Fruit fly (Drosophila melanogaster) whole organism, embryonic: Measurements from ENCODE around the gene Lip3.

Experiments used
- Asciz ChIP-seq: fragments of 200-800 bp; sonication (Bioruptor generic); optimal IDR thresholded peaks from 2 replicates; lab custom pipeline; 2017; ENCODE audit warnings: missing biosample characterization, mild to moderate bottlenecking, missing genetic modification characterization, missing genetic modification reagents
- Atf3 ChIP-seq: fragments of 200-800 bp; sonication (Bioruptor generic); optimal IDR thresholded peaks from 3 replicates; lab custom pipeline; 2016; ENCODE audit warnings: missing biosample characterization, missing genetic modification characterization
- CG10959 ChIP-seq: fragments of 200-800 bp; sonication (Bioruptor generic); IDR thresholded peaks from 2 replicates; pipeline ENCODE4 v1.3.6; 2022; ENCODE audit warnings: missing biosample characterization, missing genetic modification characterization
- CG11093 ChIP-seq: fragments of 200-800 bp; sonication (Bioruptor generic); IDR thresholded peaks from 3 replicates; pipeline ENCODE4 v1.3.6; 2022; ENCODE audit warnings: missing biosample characterization, missing genetic modification characterization
- CG11456 ChIP-seq: fragments of 200-800 bp; sonication (Bioruptor generic); IDR thresholded peaks from 3 replicates; pipeline ENCODE4 v1.3.6; 2022; ENCODE audit warnings: missing biosample characterization, missing genetic modification characterization
- CG12236 ChIP-seq: fragments of 200-800 bp; sonication (Bioruptor generic); optimal IDR thresholded peaks from 2 replicates; lab custom pipeline; 2016; ENCODE audit warnings: missing biosample characterization, missing genetic modification characterization
- CG15073 ChIP-seq: fragments of 200-800 bp; sonication (Bioruptor generic); optimal IDR thresholded peaks from 2 replicates; lab custom pipeline; 2016; ENCODE audit warnings: missing biosample characterization, missing genetic modification characterization
- CG15696 ChIP-seq: fragments of 200-800 bp; sonication (Bioruptor generic); optimal IDR thresholded peaks from 2 replicates; lab custom pipeline; 2019; ENCODE audit warnings: missing biosample characterization, mild to moderate bottlenecking, missing genetic modification characterization, moderate library complexity
- CG16779 ChIP-seq: fragments of 200-800 bp; sonication (Bioruptor generic); IDR thresholded peaks from 2 replicates; pipeline ENCODE4 v1.3.6; 2022; ENCODE audit warnings: missing biosample characterization, missing genetic modification characterization
- CG17186 ChIP-seq: fragments of 200-800 bp; sonication (Bioruptor generic); optimal IDR thresholded peaks from 3 replicates; lab custom pipeline; 2017; ENCODE audit warnings: missing biosample characterization, missing genetic modification reagents, missing genetic modification characterization
- CG17359 ChIP-seq: fragments of 200-800 bp; sonication (Bioruptor generic); optimal IDR thresholded peaks from 3 replicates; lab custom pipeline; 2018; ENCODE audit warnings: missing biosample characterization, mild to moderate bottlenecking, missing genetic modification characterization, moderate library complexity
- CG17912 ChIP-seq: fragments of 200-800 bp; sonication (Bioruptor generic); optimal IDR thresholded peaks from 2 replicates; lab custom pipeline; 2018; ENCODE audit warnings: missing biosample characterization, mild to moderate bottlenecking, missing genetic modification characterization
- CG18011 ChIP-seq: fragments of 200-800 bp; sonication (Bioruptor generic); optimal IDR thresholded peaks from 2 replicates; lab custom pipeline; 2017; ENCODE audit warnings: missing biosample characterization, missing genetic modification characterization, mild to moderate bottlenecking, moderate library complexity, missing genotype
- CG3065 ChIP-seq: fragments of 200-800 bp; sonication (Bioruptor generic); optimal IDR thresholded peaks from 2 replicates; lab custom pipeline; 2016; ENCODE audit warnings: missing biosample characterization, missing genetic modification characterization
- CG31388 ChIP-seq: fragments of 200-800 bp; sonication (Bioruptor generic); optimal IDR thresholded peaks from 2 replicates; lab custom pipeline; 2016; ENCODE audit warnings: missing biosample characterization, missing genetic modification characterization
- CG3995 ChIP-seq: fragments of 200-800 bp; sonication (Bioruptor generic); optimal IDR thresholded peaks from 3 replicates; lab custom pipeline; 2016; ENCODE audit warnings: missing biosample characterization, missing genetic modification characterization
- CG4707 ChIP-seq: fragments of 200-800 bp; sonication (Bioruptor generic); optimal IDR thresholded peaks from 2 replicates; lab custom pipeline; 2018; ENCODE audit warnings: missing biosample characterization, mild to moderate bottlenecking, missing genetic modification characterization, moderate library complexity
- CG4730 ChIP-seq: fragments of 200-800 bp; sonication (Bioruptor generic); IDR thresholded peaks from 2 replicates; pipeline ENCODE4 v1.3.6; 2022; ENCODE audit warnings: missing biosample characterization, missing genetic modification characterization
- CG6272 ChIP-seq: fragments of 200-800 bp; sonication (Bioruptor generic); IDR thresholded peaks from 2 replicates; pipeline ENCODE4 v1.3.6; 2022; ENCODE audit warnings: missing biosample characterization, missing genetic modification characterization
- CG6791 ChIP-seq: fragments of 200-800 bp; sonication (Bioruptor generic); IDR thresholded peaks from 3 replicates; pipeline ENCODE4 v1.3.6; 2022; ENCODE audit warnings: missing biosample characterization, missing genetic modification characterization; ENCODE audit not compliant: partially characterized antibody
- CG8944 ChIP-seq: fragments of 200-800 bp; sonication (Bioruptor generic); optimal IDR thresholded peaks from 3 replicates; lab custom pipeline; 2016; ENCODE audit warnings: missing biosample characterization, missing genetic modification characterization
- CkIIα-i1 ChIP-seq: fragments of 200-800 bp; sonication (Bioruptor generic); IDR thresholded peaks from 2 replicates; pipeline ENCODE4 v1.3.6; 2022; ENCODE audit warnings: missing biosample characterization, missing genetic modification characterization
- CrebB ChIP-seq: fragments of 200-800 bp; sonication (Bioruptor generic); optimal IDR thresholded peaks from 3 replicates; lab custom pipeline; 2018; ENCODE audit warnings: missing biosample characterization, mild to moderate bottlenecking, missing genetic modification characterization
- Doc3 ChIP-seq: fragments of 200-800 bp; sonication (Bioruptor generic); IDR thresholded peaks from 3 replicates; pipeline ENCODE4 v1.3.6; 2022; ENCODE audit warnings: missing biosample characterization, missing genetic modification characterization; ENCODE audit not compliant: partially characterized antibody
- Fer2 ChIP-seq: fragments of 200-800 bp; sonication (Bioruptor generic); optimal IDR thresholded peaks from 2 replicates; lab custom pipeline; 2018; ENCODE audit warnings: missing biosample characterization, mild to moderate bottlenecking, missing genetic modification characterization, moderate library complexity
- Hey ChIP-seq: fragments of 200-800 bp; sonication (Bioruptor generic); optimal IDR thresholded peaks from 3 replicates; lab custom pipeline; 2018; ENCODE audit warnings: missing biosample characterization, mild to moderate bottlenecking, missing genetic modification characterization
- Max ChIP-seq: fragments of 200-800 bp; sonication (Bioruptor generic); optimal IDR thresholded peaks from 2 replicates; lab custom pipeline; 2016; ENCODE audit warnings: missing biosample characterization, mild to moderate bottlenecking, missing genetic modification characterization
- Neu2 ChIP-seq: fragments of 200-800 bp; sonication (Bioruptor generic); optimal IDR thresholded peaks from 3 replicates; lab custom pipeline; 2016; ENCODE audit warnings: missing biosample characterization, missing genetic modification characterization, borderline replicate concordance
- Nf-YB ChIP-seq: fragments of 200-800 bp; sonication (Bioruptor generic); optimal IDR thresholded peaks from 3 replicates; lab custom pipeline; 2019; ENCODE audit warnings: missing biosample characterization, mild to moderate bottlenecking, missing genetic modification characterization, moderate library complexity
- Oaz ChIP-seq: fragments of 200-800 bp; sonication (Bioruptor generic); IDR thresholded peaks from 2 replicates; pipeline ENCODE4 v1.3.6; 2022; ENCODE audit warnings: missing biosample characterization, missing genetic modification characterization
- Six4 ChIP-seq: fragments of 200-800 bp; sonication (Bioruptor generic); optimal IDR thresholded peaks from 2 replicates; lab custom pipeline; 2016; ENCODE audit warnings: missing biosample characterization, missing genetic modification characterization
- Sox102F ChIP-seq: fragments of 200-800 bp; sonication (Bioruptor generic); optimal IDR thresholded peaks from 2 replicates; lab custom pipeline; 2018; ENCODE audit warnings: missing biosample characterization, mild to moderate bottlenecking, missing genetic modification characterization, moderate library complexity
- ac ChIP-seq: fragments of 200-800 bp; sonication (Bioruptor generic); optimal IDR thresholded peaks from 3 replicates; lab custom pipeline; 2017; ENCODE audit warnings: missing biosample characterization, mild to moderate bottlenecking, missing genetic modification characterization
- al ChIP-seq: fragments of 200-800 bp; sonication (Bioruptor generic); IDR thresholded peaks from 2 replicates; pipeline ENCODE4 v1.3.6; 2022; ENCODE audit warnings: missing biosample characterization, missing genetic modification characterization
- croc ChIP-seq: fragments of 200-800 bp; sonication (Bioruptor generic); conservative IDR thresholded peaks from 3 replicates; pipeline ENCODE4 v1.3.6; 2022; ENCODE audit warnings: missing biosample characterization, missing genetic modification characterization
- dan ChIP-seq: fragments of 200-800 bp; sonication (Bioruptor generic); IDR thresholded peaks from 2 replicates; pipeline ENCODE4 v1.3.6; 2022; ENCODE audit warnings: missing biosample characterization, missing genetic modification characterization
- ewg ChIP-seq: fragments of 200-800 bp; sonication (Bioruptor generic); optimal IDR thresholded peaks from 3 replicates; lab custom pipeline; 2017; ENCODE audit warnings: mild to moderate bottlenecking, missing biosample characterization, missing genetic modification reagents, missing genetic modification characterization
- gem ChIP-seq: fragments of 200-800 bp; sonication (Bioruptor generic); optimal IDR thresholded peaks from 2 replicates; lab custom pipeline; 2019; ENCODE audit warnings: missing biosample characterization, mild to moderate bottlenecking, missing genetic modification characterization, moderate library complexity
- gsb-n ChIP-seq: fragments of 200-800 bp; sonication (Bioruptor generic); optimal IDR thresholded peaks from 3 replicates; lab custom pipeline; 2018; ENCODE audit warnings: missing biosample characterization, mild to moderate bottlenecking, missing genetic modification characterization
- hb ChIP-seq: fragments of 200-800 bp; sonication (Bioruptor generic); IDR thresholded peaks from 3 replicates; pipeline ENCODE4 v1.3.6; 2022; ENCODE audit warnings: missing biosample characterization, missing genetic modification characterization; ENCODE audit not compliant: partially characterized antibody
- inv ChIP-seq: fragments of 200-800 bp; sonication (Bioruptor generic); IDR thresholded peaks from 2 replicates; pipeline ENCODE4 v1.3.6; 2022; ENCODE audit warnings: missing biosample characterization, missing genetic modification characterization; ENCODE audit not compliant: partially characterized antibody
- jing ChIP-seq: fragments of 200-800 bp; sonication (Bioruptor generic); optimal IDR thresholded peaks from 2 replicates; lab custom pipeline; 2018; ENCODE audit warnings: missing biosample characterization, mild to moderate bottlenecking, missing genetic modification characterization
- oc ChIP-seq: fragments of 200-800 bp; sonication (Bioruptor generic); optimal IDR thresholded peaks from 2 replicates; lab custom pipeline; 2018; ENCODE audit warnings: missing biosample characterization, mild to moderate bottlenecking, missing genetic modification characterization, moderate library complexity
- pita ChIP-seq: fragments of 200-800 bp; sonication (Bioruptor generic); optimal IDR thresholded peaks from 2 replicates; lab custom pipeline; 2017; ENCODE audit warnings: missing biosample characterization, mild to moderate bottlenecking, missing genetic modification characterization
- pum ChIP-seq: fragments of 200-800 bp; sonication (Bioruptor generic); optimal IDR thresholded peaks from 2 replicates; lab custom pipeline; 2016; ENCODE audit warnings: missing biosample characterization, missing genetic modification characterization
- sima ChIP-seq: fragments of 200-800 bp; sonication (Bioruptor generic); optimal IDR thresholded peaks from 2 replicates; lab custom pipeline; 2016; ENCODE audit warnings: missing biosample characterization, missing genetic modification characterization
- tin ChIP-seq: fragments of 200-800 bp; sonication (Bioruptor generic); optimal IDR thresholded peaks from 3 replicates; lab custom pipeline; 2016; ENCODE audit warnings: missing biosample characterization, missing genetic modification characterization
- zf30C ChIP-seq: fragments of 200-800 bp; sonication (Bioruptor generic); optimal IDR thresholded peaks from 3 replicates; lab custom pipeline; 2018; ENCODE audit warnings: missing biosample characterization, mild to moderate bottlenecking, missing genetic modification characterization

Lip3 gene

DNA sequence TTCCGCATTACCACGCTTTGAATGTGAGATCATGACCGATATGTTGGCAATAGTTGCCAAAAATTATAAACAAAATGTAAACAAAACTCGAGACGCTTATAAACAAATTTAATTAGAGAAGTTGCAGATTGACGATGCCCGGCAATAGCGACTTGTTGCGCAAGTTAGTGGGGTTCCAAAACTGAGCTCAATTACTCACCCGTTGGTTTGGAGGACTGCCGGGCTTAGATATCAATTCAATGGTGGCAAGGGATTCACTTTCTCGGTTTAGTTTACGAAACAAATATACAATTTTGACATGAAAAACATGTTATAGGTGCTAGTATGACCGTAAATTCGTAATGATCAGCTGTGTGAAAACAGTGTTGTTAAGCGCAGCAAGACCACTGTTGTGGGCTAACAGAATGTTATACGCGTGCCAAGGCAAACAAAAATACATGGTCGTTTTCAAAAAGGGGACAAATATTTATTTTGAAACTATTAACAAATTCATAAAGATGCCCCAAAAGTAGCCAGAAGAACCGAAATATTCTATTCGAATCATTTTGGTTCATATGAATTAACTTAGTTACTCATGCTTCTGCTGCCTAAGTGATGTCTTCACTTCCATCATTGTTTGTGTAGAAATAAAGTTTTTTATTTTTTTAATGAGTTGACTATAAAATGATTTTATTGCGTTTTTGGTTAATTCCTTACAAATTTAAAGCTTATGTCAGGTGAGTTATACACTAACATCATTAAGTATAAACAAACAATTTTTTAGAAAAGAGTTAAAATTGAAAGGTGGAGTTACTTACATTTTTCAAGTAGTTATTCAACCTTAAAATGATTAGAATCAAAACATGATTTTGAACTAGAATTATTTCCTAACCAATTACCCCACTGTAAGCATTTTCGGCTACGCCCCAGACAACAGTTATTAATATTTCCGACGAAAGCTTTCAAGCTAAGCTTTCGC, 4.9 kb downstream of the Lip3 start, which contains the start of gene Elp6:
Elp6 (minus strand) TSS at position 350 of the 958 bp plus-strand sequence.
- TF ChIP-seq CG3995 (GFP tag; lab: Kevin White, UChicago) (peak; percentile 25), CG6791 (no peak), zf30C (GFP tag; lab: Kevin White, UChicago) (no peak), CG12236 (peak; percentile 32), ac (GFP tag; lab: Kevin White, UChicago) (no peak), gsb-n (tag; lab: Kevin White, UChicago) (no peak), Six4 (peak; percentile 47), gem (tag; lab: Kevin White, UChicago) (peak; percentile 81), CG3065 (no peak), CG18011 (peak; percentile 10), Max (GFP tag; lab: Kevin White, UChicago) (peak; percentile 38), CG4707 (GFP tag; lab: Kevin White, UChicago) (no peak), CG11093 (GFP tag; lab: Robert Waterston, UW) (0 out of 3 replicates have a peak, but pooled peaks have one; percentile 31), Asciz (peak; percentile 41), pita (GFP tag; lab: Kevin White, UChicago) (no peak), hb (GFP tag; lab: Robert Waterston, UW) (no peak), CG16779 (GFP tag; lab: Robert Waterston, UW) (no peak), tin (GFP tag; lab: Kevin White, UChicago) (peak; percentile 45), CG6272 (peak; percentile 33), dan (no peak), CkIIα-i1 (GFP tag; lab: Robert Waterston, UW) (0 out of 2 replicates have a peak, but pooled peaks have one; percentile 10), Doc3 (GFP tag; lab: Robert Waterston, UW) (no peak), CG17359 (tag; lab: Kevin White, UChicago) (peak; percentile 57), Nf-YB (GFP tag; lab: Kevin White, UChicago) (peak; percentile 0), CG15696 (no peak), croc (GFP tag; lab: Robert Waterston, UW) (no peak), al (GFP tag; lab: Robert Waterston, UW) (peak; percentile 35; the same call in 1 of the 2 replicates), CG15073 (GFP tag; lab: Kevin White, UChicago) (no peak), oc (tag; lab: Kevin White, UChicago) (no peak), CG31388 (GFP tag; lab: Kevin White, UChicago) (peak; percentile 3), CG4730 (GFP tag; lab: Robert Waterston, UW) (peak; percentile 50; the same call in 1 of the 2 replicates), ewg (peak; percentile 48), Neu2 (GFP tag; lab: Kevin White, UChicago) (no peak), Hey (tag; lab: Kevin White, UChicago) (no peak), CG8944 (GFP tag; lab: Kevin White, UChicago) (peak; percentile 41), CrebB (tag; lab: Kevin White, UChicago) (no peak), CG11456 (peak; percentile 77; the same call in 2 of the 3 replicates), pum (GFP tag; lab: Kevin White, UChicago) (peak; percentile 65), Fer2 (tag; lab: Kevin White, UChicago) (peak; percentile 25), Sox102F (peak; percentile 69), sima (GFP tag; lab: Kevin White, UChicago) (no peak), CG17186 (no peak), CG17912 (GFP tag; lab: Kevin White, UChicago) (no peak), jing (GFP tag; lab: Kevin White, UChicago) (peak; percentile 39), CG10959 (GFP tag; lab: Robert Waterston, UW) (no peak), Oaz (no peak), inv (GFP tag; lab: Robert Waterston, UW) (no peak), Atf3 (GFP tag; lab: Kevin White, UChicago) (no peak)
